Fruit fly (Drosophila melanogaster): ENCODE results near the gene RpS17.

Gene RpS17

DNA sequence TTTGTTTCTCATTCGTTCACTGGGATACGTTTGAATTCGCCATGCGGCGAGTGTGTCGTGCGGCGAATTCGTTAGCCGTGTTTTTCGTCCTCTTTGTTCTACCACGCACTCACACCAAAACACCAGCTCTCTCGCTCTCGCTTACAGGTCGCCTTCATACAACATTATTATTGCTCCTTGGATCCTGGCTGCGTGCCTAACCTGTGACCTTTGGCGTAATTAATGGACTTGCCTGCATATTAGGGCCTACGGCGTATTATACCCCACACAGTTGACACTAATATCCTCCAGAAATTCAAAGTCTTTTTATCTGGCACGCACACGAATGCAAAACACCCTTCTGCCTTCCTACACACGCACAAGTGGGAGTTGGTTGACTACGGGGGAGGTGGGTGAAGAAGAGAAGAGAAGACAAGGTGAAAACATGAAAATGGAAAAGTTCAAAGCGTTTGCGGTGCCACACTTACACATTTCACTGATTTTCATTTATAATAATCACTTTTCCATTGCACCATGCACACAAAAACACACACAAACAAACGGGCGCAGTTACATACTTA lies 19.5 kb downstream of the RpS17 start:
- TF ChIP-seq CG8478 (optimal IDR thresholded peaks at IDR 0.05) (no peak), CTCF (optimal IDR thresholded peaks at IDR 0.05) (no peak)

DNA sequence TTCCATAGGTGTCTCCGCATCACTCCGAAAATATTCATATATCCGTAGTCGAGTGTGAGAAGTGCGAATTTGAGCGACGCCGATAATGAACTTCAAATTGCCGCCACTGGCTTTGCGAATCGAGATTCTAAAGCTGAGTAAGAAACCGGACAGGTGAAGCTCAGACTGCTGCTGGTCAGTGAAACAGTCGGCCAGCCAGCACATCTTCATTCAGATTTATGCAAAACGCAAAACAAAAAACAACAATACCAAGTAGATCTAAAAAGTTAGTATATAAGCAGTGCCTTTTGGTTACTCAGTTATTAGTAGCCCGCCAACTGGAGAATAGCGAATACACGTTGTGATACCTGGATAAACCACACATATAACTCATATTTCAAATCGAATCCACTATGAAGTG lies 25.1 kb downstream of the RpS17 start, which contains the start of gene Cpr67B:
Cpr67B (plus strand) TSS at position 301 of the 400 bp plus-strand sequence.
- TF ChIP-seq CG8478 (optimal IDR thresholded peaks at IDR 0.05) (no peak), CTCF (optimal IDR thresholded peaks at IDR 0.05) (no peak)

DNA sequence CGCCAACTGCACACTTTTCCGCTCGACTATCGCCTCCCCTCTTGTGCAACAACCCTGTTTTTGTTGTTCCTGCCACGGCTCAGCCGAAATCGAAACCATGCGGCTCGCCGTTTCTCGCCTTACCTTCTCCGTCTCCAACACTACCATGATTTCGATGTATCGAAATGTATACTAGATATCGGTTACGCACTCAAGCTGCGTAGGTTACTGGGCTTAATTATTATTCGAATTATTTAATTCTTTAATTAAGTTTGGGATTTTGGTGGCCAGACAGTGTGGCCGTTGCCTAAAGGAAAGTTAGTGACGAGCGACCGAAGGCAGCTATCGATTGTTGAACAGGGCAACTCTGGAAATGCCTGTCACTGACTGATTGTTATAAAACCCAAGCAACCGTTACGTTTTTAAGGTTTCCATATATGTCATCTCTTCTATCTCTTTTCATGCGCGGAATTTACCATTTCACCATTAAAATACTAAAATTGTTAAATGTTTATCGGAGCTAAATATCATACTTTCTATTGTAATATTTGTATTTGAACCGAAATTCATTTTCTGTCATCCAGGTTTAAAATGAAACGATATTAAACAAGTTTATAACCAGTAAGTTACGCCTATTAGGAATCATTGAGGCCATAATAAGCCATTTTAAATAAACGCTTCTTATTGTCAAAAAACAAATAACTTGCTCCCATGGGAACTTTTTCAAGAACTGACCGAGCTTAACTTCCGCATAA lies 27.3 kb downstream of the RpS17 start, which contains the start of gene eIF4E1:
eIF4E1 (minus strand) TSS at position 304 of the 734 bp plus-strand sequence.
- TF ChIP-seq CG8478 (optimal IDR thresholded peaks at IDR 0.05) (no peak), CTCF (optimal IDR thresholded peaks at IDR 0.05) (peak in 1 of 2 experiments; percentile 12)

DNA sequence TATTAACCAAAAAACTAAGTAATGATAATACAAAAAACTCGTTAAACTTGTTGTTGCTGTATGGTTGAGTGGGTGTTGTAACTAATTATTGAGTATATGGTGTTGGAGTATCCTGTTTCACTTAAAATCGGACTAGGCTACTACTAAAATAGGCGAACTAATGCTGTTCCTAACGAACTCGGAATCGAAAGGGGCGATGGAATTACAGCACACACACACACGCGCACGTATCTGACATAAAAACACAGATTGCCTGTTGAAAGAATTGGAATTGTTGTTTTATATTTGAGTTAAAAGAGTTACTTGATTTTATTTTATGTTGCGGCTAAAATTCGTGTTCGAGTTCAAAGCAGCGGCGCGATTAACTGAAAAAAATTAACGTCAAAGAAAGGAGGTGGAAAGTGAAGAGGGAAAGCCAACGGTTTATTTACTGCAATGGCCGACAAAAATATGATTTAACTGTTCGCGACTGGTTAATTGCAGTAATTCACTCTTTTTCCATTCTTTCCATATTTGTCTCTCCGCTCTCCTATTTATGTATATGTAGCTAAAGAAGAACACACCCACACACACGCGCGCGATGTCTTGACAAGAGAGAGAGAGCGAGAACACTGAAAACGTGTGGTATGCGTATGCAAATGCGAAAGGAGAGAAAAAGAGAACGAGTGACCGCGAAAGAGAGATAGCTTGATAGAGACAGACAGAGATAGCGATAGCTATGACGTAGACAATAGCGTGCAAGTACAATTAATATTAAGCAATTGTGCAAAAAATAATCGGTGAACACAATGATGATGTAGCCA lies 28.1 kb downstream of the RpS17 start:
- TF ChIP-seq CTCF (optimal IDR thresholded peaks at IDR 0.05) (peak in 1 of 2 experiments; percentile 36), CG8478 (optimal IDR thresholded peaks at IDR 0.05) (no peak)

DNA sequence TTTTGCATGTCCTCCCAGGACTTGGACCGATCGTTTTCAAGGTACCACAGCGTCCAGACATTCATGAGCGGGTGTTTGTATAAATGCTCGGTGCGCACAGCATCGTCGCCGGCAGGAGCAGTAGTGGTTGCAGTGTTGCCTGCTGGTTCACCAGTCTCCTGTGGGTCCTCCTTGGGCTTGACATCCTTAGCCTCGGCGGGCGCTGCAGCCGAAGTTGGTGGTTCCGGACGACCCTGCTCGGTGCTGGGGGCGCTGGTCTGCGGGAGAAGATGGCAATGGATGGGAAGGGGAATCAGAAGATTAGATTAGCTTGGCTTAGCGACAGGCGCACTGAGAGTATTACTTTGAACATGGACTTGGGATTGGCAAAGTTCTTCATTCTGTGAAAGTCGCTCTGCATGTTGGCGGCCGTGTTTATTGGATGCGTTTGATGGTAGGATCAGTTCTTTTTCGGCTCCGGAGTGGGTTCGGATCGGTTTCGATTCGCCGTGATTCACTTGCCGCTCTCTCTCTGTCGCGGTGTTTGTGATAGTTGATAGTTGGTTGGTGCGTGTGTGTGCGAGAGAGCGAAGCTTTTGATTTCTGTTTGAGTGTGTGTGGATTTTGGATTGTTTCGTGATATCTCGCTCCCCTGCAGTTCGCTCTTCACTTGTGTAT lies 28.8 kb downstream of the RpS17 start:
- no peak for TF ChIP-seq CG8478 (optimal IDR thresholded peaks at IDR 0.05)
- TF ChIP-seq CTCF (optimal IDR thresholded peaks at IDR 0.05) = no peak

DNA sequence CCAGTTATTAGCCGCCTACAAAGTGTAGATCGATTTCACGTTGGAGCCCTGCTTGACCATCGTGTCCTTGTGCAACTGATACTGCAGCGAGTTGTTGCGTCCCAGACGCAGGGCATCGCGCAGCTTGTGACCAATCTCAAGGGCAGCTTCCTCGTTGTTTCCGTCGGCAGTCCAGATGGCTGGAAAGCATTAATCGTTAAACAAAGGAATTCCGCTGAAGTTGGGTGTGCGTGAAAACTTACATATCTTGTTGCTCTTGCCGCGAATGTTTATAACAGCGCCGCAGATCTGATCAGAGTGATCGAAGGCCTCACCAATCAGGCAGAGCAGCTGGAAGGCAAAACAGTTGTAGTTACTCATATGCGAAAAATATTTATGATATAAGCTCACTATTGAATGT lies 29.8 kb downstream of the RpS17 start:
- no peak for TF ChIP-seq CTCF (optimal IDR thresholded peaks at IDR 0.05)
- TF ChIP-seq CG8478 (optimal IDR thresholded peaks at IDR 0.05) = no peak

DNA sequence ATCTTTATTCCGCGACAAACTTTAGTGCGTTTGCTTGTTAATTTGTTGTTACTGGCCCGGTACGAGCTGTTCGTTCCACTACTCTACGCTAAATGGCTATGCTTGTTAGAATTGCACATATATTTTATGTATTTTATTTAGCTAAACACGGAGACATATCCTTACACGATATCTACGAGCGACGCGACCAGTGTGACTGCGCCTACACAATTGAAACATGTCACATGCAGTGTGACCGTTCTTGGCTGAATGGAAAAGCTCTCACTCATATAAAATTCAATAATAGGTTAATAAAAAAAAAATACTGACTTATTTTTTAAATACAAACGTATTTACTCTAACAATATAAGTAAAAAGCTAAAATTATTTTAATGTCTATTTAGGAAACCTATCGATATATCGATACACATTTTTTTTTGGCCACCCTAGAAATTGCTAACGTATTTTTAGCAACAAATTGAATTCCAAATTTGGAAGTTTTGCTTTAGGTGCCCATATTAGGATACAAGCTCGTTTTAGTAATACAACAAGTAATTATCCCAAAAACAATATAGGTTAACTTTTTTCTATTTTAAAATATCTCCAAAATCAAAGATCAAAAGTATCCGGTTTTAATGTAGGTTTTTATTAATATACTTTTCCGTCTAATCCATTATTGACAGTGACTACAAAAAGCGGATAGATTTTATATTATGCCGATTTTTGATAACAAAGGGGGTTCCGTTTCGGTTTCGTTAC lies 30.4 kb downstream of the RpS17 start, which contains the start of gene CG4080:
CG4080 (minus strand) TSS at position 215 of the 738 bp plus-strand sequence.
- TF ChIP-seq CG8478 (optimal IDR thresholded peaks at IDR 0.05) (no peak), CTCF (optimal IDR thresholded peaks at IDR 0.05) (peak in 1 of 2 experiments; percentile 10)

DNA sequence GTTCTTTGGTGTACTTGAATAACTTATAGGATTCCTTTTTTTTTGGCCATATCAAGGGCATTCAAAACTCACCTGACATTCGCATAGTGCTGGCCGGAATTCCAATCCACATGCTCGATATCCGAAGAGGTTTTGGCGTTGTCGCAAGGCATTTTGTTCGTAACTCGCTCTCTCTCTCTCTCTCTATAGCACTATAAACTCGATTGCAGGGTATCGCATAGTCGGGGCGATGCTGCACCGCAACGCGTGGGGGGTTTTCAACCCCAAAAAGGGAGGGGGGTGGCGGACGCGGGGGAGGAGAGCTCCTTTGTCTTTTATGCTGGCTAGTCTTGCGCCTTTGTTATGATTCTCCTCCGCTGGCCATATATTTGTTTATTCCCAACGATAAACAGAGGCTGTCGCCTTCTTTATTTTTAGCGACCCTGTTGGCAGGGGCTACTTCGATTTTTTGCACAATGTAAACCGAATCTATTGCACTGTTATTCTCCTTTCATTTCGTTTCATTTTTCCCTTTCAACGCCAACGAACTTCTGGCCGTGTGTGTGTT lies 31.1 kb downstream of the RpS17 start:
- no peak for TF ChIP-seq CTCF (optimal IDR thresholded peaks at IDR 0.05)
- TF ChIP-seq CG8478 (optimal IDR thresholded peaks at IDR 0.05) = no peak

DNA sequence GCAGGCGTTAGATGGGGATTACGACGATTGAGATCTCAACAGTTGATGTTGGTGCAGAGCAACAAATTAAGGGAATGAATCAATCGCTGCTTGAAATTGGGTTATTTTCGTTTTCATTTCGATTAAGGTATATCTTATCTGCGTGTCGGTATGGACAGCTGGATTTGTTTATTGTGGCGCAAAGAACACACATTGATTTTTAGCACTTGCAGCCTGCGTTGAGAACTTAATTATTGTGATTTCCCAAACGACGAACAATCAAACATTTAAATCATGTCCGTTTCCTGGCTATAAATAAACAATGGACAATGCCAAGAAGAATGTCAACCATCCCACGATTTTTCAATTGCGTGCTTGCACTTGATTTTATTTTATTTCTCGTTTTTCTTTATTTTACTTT lies 31.6 kb downstream of the RpS17 start:
- TF ChIP-seq CTCF (optimal IDR thresholded peaks at IDR 0.05) (no peak), CG8478 (optimal IDR thresholded peaks at IDR 0.05) (no peak)

DNA sequence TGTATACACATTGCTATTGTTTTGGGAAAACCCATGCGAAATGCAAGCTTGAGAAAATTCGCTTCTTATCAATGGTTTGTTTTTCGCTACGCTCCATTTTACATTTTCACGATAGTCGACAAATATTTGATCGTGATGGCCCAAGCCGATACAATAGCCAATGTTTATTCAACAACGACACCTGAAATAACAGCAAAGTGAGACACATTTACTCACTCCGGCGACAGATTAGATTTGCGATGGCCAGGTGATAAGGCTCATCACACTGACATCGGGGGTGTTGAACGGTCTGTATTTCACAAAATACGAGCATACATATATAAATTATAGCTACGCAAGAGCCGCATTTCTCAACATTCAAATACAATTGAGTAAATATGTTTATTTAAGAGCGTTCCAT lies 32.5 kb downstream of the RpS17 start:
- no peak for TF ChIP-seq CTCF (optimal IDR thresholded peaks at IDR 0.05)
- no peak for TF ChIP-seq CG8478 (optimal IDR thresholded peaks at IDR 0.05)

DNA sequence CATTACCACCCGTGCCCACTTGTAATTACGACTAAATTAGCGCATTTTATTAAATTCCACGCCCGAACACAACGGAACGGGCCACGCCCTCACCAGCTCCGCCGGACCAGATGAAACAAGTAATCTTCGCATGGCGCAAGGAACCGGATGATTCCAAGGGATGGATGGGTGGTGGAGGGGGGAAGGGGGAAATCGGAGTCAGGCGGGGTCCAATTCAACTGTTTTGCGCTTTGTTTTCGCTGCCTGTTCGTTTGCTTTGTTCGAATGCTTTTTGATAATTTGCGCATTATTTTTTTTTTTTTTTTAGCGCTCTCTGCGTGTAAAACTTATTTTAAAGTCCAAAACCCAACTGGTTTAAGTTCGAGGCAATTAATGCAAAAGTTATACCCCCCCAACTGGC lies 32.9 kb downstream of the RpS17 start:
- no peak for TF ChIP-seq CTCF (optimal IDR thresholded peaks at IDR 0.05)
- no peak for TF ChIP-seq CG8478 (optimal IDR thresholded peaks at IDR 0.05)

DNA sequence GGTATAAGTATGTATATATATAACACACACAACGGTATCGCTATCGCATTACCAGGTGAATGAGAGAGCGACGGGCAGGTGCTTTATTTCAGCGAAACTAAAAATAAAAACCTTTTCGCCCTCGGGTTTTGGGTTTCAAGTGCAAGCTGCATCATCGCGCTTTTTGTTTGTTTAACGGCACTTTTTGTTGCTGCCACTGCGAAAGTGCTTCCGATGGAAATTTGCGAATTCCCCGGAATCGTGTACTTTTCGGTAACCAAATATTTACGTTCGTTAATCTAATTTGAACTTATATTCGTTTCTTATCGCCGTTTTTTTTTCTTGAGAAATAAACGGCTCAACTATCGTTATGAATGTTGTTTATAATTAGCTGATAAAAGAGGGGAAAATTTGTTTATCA lies 33.6 kb downstream of the RpS17 start:
- no peak for TF ChIP-seq CG8478 (optimal IDR thresholded peaks at IDR 0.05)
- no peak for TF ChIP-seq CTCF (optimal IDR thresholded peaks at IDR 0.05)

DNA sequence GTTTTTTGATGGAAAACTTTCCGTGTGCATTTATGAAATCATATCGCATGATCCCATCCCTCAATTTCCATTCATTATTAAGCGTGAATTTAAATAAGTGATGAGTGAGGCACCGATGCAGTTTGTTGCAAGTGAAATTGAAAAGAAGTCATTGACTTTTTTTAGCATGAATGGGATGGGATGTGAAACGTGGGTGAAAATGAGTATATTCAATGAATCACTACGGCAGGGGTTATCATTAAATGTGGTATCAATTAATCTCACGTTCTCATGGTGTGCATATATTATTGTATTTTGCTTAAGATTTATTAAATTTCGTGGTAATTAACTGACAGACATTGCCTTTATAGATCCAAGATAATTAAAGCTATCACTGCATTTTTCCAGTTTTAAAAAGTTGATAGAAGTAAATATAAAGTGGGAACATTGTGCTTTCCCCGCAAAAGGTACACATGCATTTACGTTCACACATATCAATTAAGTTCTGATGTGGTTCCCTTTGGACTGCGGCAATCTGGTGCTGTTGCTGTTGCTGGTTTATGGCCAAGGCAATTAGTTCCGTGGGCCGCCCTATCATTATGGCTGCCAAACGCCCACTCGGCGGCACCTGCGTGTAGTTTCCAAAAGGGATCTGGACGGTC lies 38.2 kb downstream of the RpS17 start:
- TF ChIP-seq CTCF (optimal IDR thresholded peaks at IDR 0.05) (no peak), CG8478 (optimal IDR thresholded peaks at IDR 0.05) (no peak)
